Fruit fly (Drosophila melanogaster): ENCODE results near the gene CG6763.
A peak's percentile ranks its signal among the peaks of the same experiment; 100 is the strongest.

The CG6763 gene

dm6 chr3R:23332535-23333333 is 48.9 kb downstream of the CG6763 start (continued):
- TF ChIP-seq HHEX (GFP tag; optimal IDR thresholded peaks at IDR 0.05): no peak
- TF ChIP-seq dysf (GFP tag; IDR thresholded peaks at IDR 0.05): peak; percentile 56; the same call in 2 of the 3 replicates
- TF ChIP-seq Hr51 (GFP tag; optimal IDR thresholded peaks at IDR 0.05): peak in 1 of 2 experiments; percentile 68
- no peak for TF ChIP-seq gcm2 (GFP tag; optimal IDR thresholded peaks at IDR 0.05)
- TF ChIP-seq stwl (tag; optimal IDR thresholded peaks at IDR 0.05): no peak
- TF ChIP-seq CG4707 (GFP tag; optimal IDR thresholded peaks at IDR 0.05): no peak
- TF ChIP-seq Doc2 (GFP tag; IDR thresholded peaks at IDR 0.05): no peak
- no peak for TF ChIP-seq Dp (GFP tag; optimal IDR thresholded peaks at IDR 0.05)
- no peak for TF ChIP-seq Usf (GFP tag; optimal IDR thresholded peaks at IDR 0.05)
- no peak for TF ChIP-seq CG7357 (GFP tag; IDR thresholded peaks at IDR 0.05)
- peak; percentile 74 for TF ChIP-seq Oli (tag; optimal IDR thresholded peaks at IDR 0.05)
- peak; percentile 76 for TF ChIP-seq CG3281 (GFP tag; optimal IDR thresholded peaks at IDR 0.05)
- TF ChIP-seq otp (GFP tag; IDR thresholded peaks at IDR 0.05): 0 out of 3 replicates have a peak, but pooled peaks have one; percentile 28
- peak in 1 of 3 experiments; percentile 59 for TF ChIP-seq lola (GFP tag; optimal IDR thresholded peaks at IDR 0.05)
- TF ChIP-seq CG8281 (tag; optimal IDR thresholded peaks at IDR 0.05): no peak
- no peak for TF ChIP-seq wdn (GFP tag; IDR thresholded peaks at IDR 0.05)
- peak; percentile 36 for TF ChIP-seq D19B (GFP tag; optimal IDR thresholded peaks at IDR 0.05)
- peak; percentile 46 to 63 for TF ChIP-seq dpn (GFP tag; optimal IDR thresholded peaks at IDR 0.05)
- no peak for TF ChIP-seq CG11456 (GFP tag; IDR thresholded peaks at IDR 0.05)
- TF ChIP-seq bowl (GFP tag; IDR thresholded peaks at IDR 0.05): no peak
- no peak for TF ChIP-seq sens-2 (GFP tag; IDR thresholded peaks at IDR 0.05)
- peak; percentile 44 for TF ChIP-seq CG13424 (tag; optimal IDR thresholded peaks at IDR 0.05)
- TF ChIP-seq Drgx (GFP tag; IDR thresholded peaks at IDR 0.05): no peak
- no peak for TF ChIP-seq CG30431 (GFP tag; optimal IDR thresholded peaks at IDR 0.05)
- TF ChIP-seq gro (GFP tag; optimal IDR thresholded peaks at IDR 0.05): peak; percentile 1
- TF ChIP-seq CG17568 (GFP tag; optimal IDR thresholded peaks at IDR 0.05): no peak
- TF ChIP-seq CG13123 (GFP tag; optimal IDR thresholded peaks at IDR 0.05): no peak
- TF ChIP-seq CTCF (GFP tag; optimal IDR thresholded peaks at IDR 0.05): no peak
- TF ChIP-seq eyg (GFP tag; optimal IDR thresholded peaks at IDR 0.05): no peak
- TF ChIP-seq H2.0 (GFP tag; IDR thresholded peaks at IDR 0.05): no peak
- TF ChIP-seq Blimp-1 (GFP tag; optimal IDR thresholded peaks at IDR 0.05): peak; percentile 63
- TF ChIP-seq CG1233 (GFP tag; optimal IDR thresholded peaks at IDR 0.05): peak; percentile 39
- TF ChIP-seq Nf-YC (tag; optimal IDR thresholded peaks at IDR 0.05): no peak
- TF ChIP-seq NFAT (GFP tag; IDR thresholded peaks at IDR 0.05): no peak
- no peak for TF ChIP-seq jigr1 (GFP tag; IDR thresholded peaks at IDR 0.05)
- TF ChIP-seq Dref (GFP tag; IDR thresholded peaks at IDR 0.05): no peak
- TF ChIP-seq CG5245 (GFP tag; optimal IDR thresholded peaks at IDR 0.05): peak; percentile 2
- peak; percentile 56 for TF ChIP-seq CG1529 (GFP tag; optimal IDR thresholded peaks at IDR 0.05)
- TF ChIP-seq pb (GFP tag; optimal IDR thresholded peaks at IDR 0.05): no peak
- no peak for TF ChIP-seq zen2 (GFP tag; IDR thresholded peaks at IDR 0.05; ENCODE audit: partially characterized antibody)
- no peak for TF ChIP-seq salm (tag; optimal IDR thresholded peaks at IDR 0.05)
- no peak for TF ChIP-seq p53 (GFP tag; optimal IDR thresholded peaks at IDR 0.05)
- TF ChIP-seq GATAe (GFP tag; conservative IDR thresholded peaks at IDR 0.05): no peak
- TF ChIP-seq CG2202 (tag; optimal IDR thresholded peaks at IDR 0.05): peak; percentile 38
- TF ChIP-seq CG17186 (GFP tag; optimal IDR thresholded peaks at IDR 0.05): no peak
- TF ChIP-seq Asciz (GFP tag; optimal IDR thresholded peaks at IDR 0.05): peak; percentile 79
- no peak for TF ChIP-seq wek (GFP tag; optimal IDR thresholded peaks at IDR 0.05)
- no peak for TF ChIP-seq vfl (GFP tag; optimal IDR thresholded peaks at IDR 0.05)
- TF ChIP-seq CG12942 (GFP tag; optimal IDR thresholded peaks at IDR 0.05): peak; percentile 18
- TF ChIP-seq CG3065 (GFP tag; optimal IDR thresholded peaks at IDR 0.05): no peak

Measured in whole organism, embryonic.